Fruit fly (Drosophila melanogaster) whole organism, embryonic: Measurements from ENCODE around the gene Sk1.

Source experiments
- Ada2b ChIP-seq: fragments of 200-800 bp; sonication (Bioruptor generic); IDR thresholded peaks from 2 replicates; pipeline ENCODE4 v1.3.6; 2022; ENCODE audit warnings: missing biosample characterization, missing genetic modification characterization
- Atf3 ChIP-seq: fragments of 200-800 bp; sonication (Bioruptor generic); optimal IDR thresholded peaks from 3 replicates; lab custom pipeline; 2016; ENCODE audit warnings: missing biosample characterization, missing genetic modification characterization
- Bteb2 ChIP-seq: fragments of 200-800 bp; sonication (Bioruptor generic); optimal IDR thresholded peaks from 2 replicates; lab custom pipeline; 2016; ENCODE audit warnings: missing biosample characterization, missing genetic modification characterization
- CG11247 ChIP-seq: fragments of 200-800 bp; sonication (Bioruptor generic); IDR thresholded peaks from 2 replicates; pipeline ENCODE4 v1.3.6; 2022; ENCODE audit warnings: missing biosample characterization, missing genetic modification characterization
- CG12071 ChIP-seq: fragments of 200-800 bp; sonication (Bioruptor generic); optimal IDR thresholded peaks from 3 replicates; lab custom pipeline; 2018; ENCODE audit warnings: missing biosample characterization, mild to moderate bottlenecking, missing genetic modification characterization
- CG12155 ChIP-seq: fragments of 200-800 bp; sonication (Bioruptor generic); optimal IDR thresholded peaks from 3 replicates; lab custom pipeline; 2016; ENCODE audit warnings: missing biosample characterization, missing genetic modification characterization
- CG12942 ChIP-seq: fragments of 200-800 bp; sonication (Bioruptor generic); optimal IDR thresholded peaks from 3 replicates; lab custom pipeline; 2016; ENCODE audit warnings: missing biosample characterization, missing genetic modification characterization
- CG13287 ChIP-seq: fragments of 200-800 bp; sonication (Bioruptor generic); IDR thresholded peaks from 2 replicates; pipeline ENCODE4 v1.3.6; 2022; ENCODE audit warnings: missing biosample characterization, missing genetic modification characterization; ENCODE audit not compliant: partially characterized antibody
- CG15269 ChIP-seq: fragments of 200-800 bp; sonication (Bioruptor generic); optimal IDR thresholded peaks from 2 replicates; lab custom pipeline; 2018; ENCODE audit warnings: missing biosample characterization, mild to moderate bottlenecking, missing genetic modification characterization, moderate library complexity
- CG1529 ChIP-seq: fragments of 200-800 bp; sonication (Bioruptor generic); optimal IDR thresholded peaks from 3 replicates; lab custom pipeline; 2018; ENCODE audit warnings: missing biosample characterization, missing genetic modification characterization
- CG1602 ChIP-seq: fragments of 200-800 bp; sonication (Bioruptor generic); optimal IDR thresholded peaks from 3 replicates; lab custom pipeline; 2016; ENCODE audit warnings: missing biosample characterization, missing genetic modification characterization
- CG1603 ChIP-seq: fragments of 200-800 bp; sonication (Bioruptor generic); optimal IDR thresholded peaks from 2 replicates; lab custom pipeline; 2019; ENCODE audit warnings: missing biosample characterization, mild to moderate bottlenecking, missing genetic modification characterization, moderate library complexity
- CG17186 ChIP-seq: fragments of 200-800 bp; sonication (Bioruptor generic); optimal IDR thresholded peaks from 3 replicates; lab custom pipeline; 2017; ENCODE audit warnings: missing biosample characterization, missing genetic modification reagents, missing genetic modification characterization
- CG18262 ChIP-seq: fragments of 200-800 bp; optimal IDR thresholded peaks from 3 replicates; lab custom pipeline; 2019; ENCODE audit warnings: missing biosample characterization, mild to moderate bottlenecking, missing genetic modification characterization, moderate library complexity
- CG18476 ChIP-seq: fragments of 200-800 bp; sonication (Bioruptor generic); optimal IDR thresholded peaks from 2 replicates; lab custom pipeline; 2016; ENCODE audit warnings: missing biosample characterization, mild to moderate bottlenecking, missing genetic modification characterization
- CG18619 ChIP-seq: fragments of 200-800 bp; sonication (Bioruptor generic); optimal IDR thresholded peaks from 3 replicates; lab custom pipeline; 2017; ENCODE audit warnings: missing biosample characterization, mild to moderate bottlenecking, missing genetic modification characterization
- CG2202 ChIP-seq: fragments of 200-800 bp; sonication (Bioruptor generic); optimal IDR thresholded peaks from 2 replicates; lab custom pipeline; 2018; ENCODE audit warnings: missing biosample characterization, mild to moderate bottlenecking, missing genetic modification characterization
- CG31388 ChIP-seq: fragments of 200-800 bp; sonication (Bioruptor generic); optimal IDR thresholded peaks from 2 replicates; lab custom pipeline; 2016; ENCODE audit warnings: missing biosample characterization, missing genetic modification characterization
- CG32532 ChIP-seq: fragments of 200-800 bp; sonication (Bioruptor generic); IDR thresholded peaks from 2 replicates; pipeline ENCODE4 v1.3.6; 2022; ENCODE audit warnings: missing biosample characterization, missing genetic modification characterization
- CG4424 ChIP-seq: fragments of 200-800 bp; sonication (Bioruptor generic); optimal IDR thresholded peaks from 3 replicates; lab custom pipeline; 2016; ENCODE audit warnings: missing biosample characterization, missing genetic modification characterization
- CG5245 ChIP-seq: fragments of 200-800 bp; sonication (Bioruptor generic); optimal IDR thresholded peaks from 3 replicates; lab custom pipeline; 2016; ENCODE audit warnings: missing biosample characterization, missing genetic modification characterization
- CG8359 ChIP-seq: fragments of 200-800 bp; sonication (Bioruptor generic); optimal IDR thresholded peaks from 2 replicates; lab custom pipeline; 2017; ENCODE audit warnings: missing biosample characterization, mild to moderate bottlenecking, missing genetic modification characterization, borderline replicate concordance
- CG9817 ChIP-seq: fragments of 200-800 bp; sonication (Bioruptor generic); optimal IDR thresholded peaks from 2 replicates; lab custom pipeline; 2018; ENCODE audit warnings: missing biosample characterization, mild to moderate bottlenecking, missing genetic modification characterization, moderate library complexity
- CG9876 ChIP-seq: fragments of 200-800 bp; sonication (Bioruptor generic); optimal IDR thresholded peaks from 2 replicates; lab custom pipeline; 2016; ENCODE audit warnings: missing biosample characterization, missing genetic modification characterization
- Deaf1 ChIP-seq: fragments of 200-800 bp; optimal IDR thresholded peaks from 3 replicates; lab custom pipeline; 2019; ENCODE audit warnings: missing biosample characterization, mild to moderate bottlenecking, missing genetic modification characterization, moderate library complexity
- Dip2 ChIP-seq: fragments of 200-800 bp; sonication (Bioruptor generic); IDR thresholded peaks from 2 replicates; pipeline ENCODE4 v1.3.6; 2022; ENCODE audit warnings: missing biosample characterization, missing genetic modification characterization
- Hmr ChIP-seq: fragments of 200-800 bp; sonication (Bioruptor generic); optimal IDR thresholded peaks from 3 replicates; lab custom pipeline; 2017; ENCODE audit warnings: mild to moderate bottlenecking, missing biosample characterization, missing genetic modification reagents, missing genetic modification characterization
- Meics ChIP-seq: fragments of 200-800 bp; sonication (Bioruptor generic); optimal IDR thresholded peaks from 2 replicates; lab custom pipeline; 2017; ENCODE audit warnings: missing biosample characterization, mild to moderate bottlenecking, missing genetic modification characterization
- NC2β ChIP-seq: fragments of 200-800 bp; sonication (Bioruptor generic); optimal IDR thresholded peaks from 2 replicates; lab custom pipeline; 2016; ENCODE audit warnings: missing biosample characterization, missing genetic modification characterization
- Tbp ChIP-seq: fragments of >200 bp; optimal IDR thresholded peaks from 2 replicates; lab custom pipeline; 2018; ENCODE audit warnings: missing biosample characterization, missing genetic modification characterization
- Vsx1 ChIP-seq: fragments of 200-800 bp; sonication (Bioruptor generic); optimal IDR thresholded peaks from 2 replicates; lab custom pipeline; 2017; ENCODE audit warnings: missing biosample characterization, mild to moderate bottlenecking, missing genetic modification characterization, missing genetic modification reagents
- Xbp1 ChIP-seq: fragments of 200-800 bp; sonication (Bioruptor generic); optimal IDR thresholded peaks from 3 replicates; lab custom pipeline; 2016; ENCODE audit warnings: missing biosample characterization, mild to moderate bottlenecking, missing genetic modification characterization
- ash1 ChIP-seq: fragments of 200-800 bp; sonication (Bioruptor generic); optimal IDR thresholded peaks from 2 replicates; lab custom pipeline; 2018; ENCODE audit warnings: missing biosample characterization, mild to moderate bottlenecking, missing genetic modification characterization
- ato ChIP-seq: fragments of 200-800 bp; sonication (Bioruptor generic); IDR thresholded peaks from 2 replicates; pipeline ENCODE4 v1.3.6; 2022; ENCODE audit warnings: missing biosample characterization, missing genetic modification characterization; ENCODE audit not compliant: partially characterized antibody
- bigmax ChIP-seq: fragments of 200-800 bp; sonication (Bioruptor generic); optimal IDR thresholded peaks from 2 replicates; lab custom pipeline; 2018; ENCODE audit warnings: missing biosample characterization, mild to moderate bottlenecking, missing genetic modification characterization
- bowl ChIP-seq: fragments of 200-800 bp; sonication (Bioruptor generic); IDR thresholded peaks from 2 replicates; pipeline ENCODE4 v1.3.6; 2022; ENCODE audit warnings: missing biosample characterization, missing genetic modification characterization
- dm ChIP-seq: fragments of 200-800 bp; sonication (Bioruptor generic); optimal IDR thresholded peaks from 3 replicates; lab custom pipeline; 2016; ENCODE audit warnings: missing biosample characterization, missing genetic modification characterization
- dpn ChIP-seq, 2 experiments: fragments of 200-800 bp; sonication (Bioruptor generic); optimal IDR thresholded peaks; 3 replicates each; lab custom pipeline; 2016; ENCODE audit warnings: missing biosample characterization in 2 of 2, missing genetic modification characterization in 2 of 2
- hth ChIP-seq: fragments of >200 bp; optimal IDR thresholded peaks from 2 replicates; lab custom pipeline; 2017; ENCODE audit warnings: inconsistent platforms
- kah ChIP-seq: fragments of 200-800 bp; sonication (Bioruptor generic); optimal IDR thresholded peaks from 2 replicates; lab custom pipeline; 2018; ENCODE audit warnings: missing biosample characterization, mild to moderate bottlenecking, missing genetic modification characterization
- lmd ChIP-seq: fragments of 200-800 bp; sonication (Bioruptor generic); IDR thresholded peaks from 2 replicates; pipeline ENCODE4 v1.3.6; 2022; ENCODE audit warnings: missing biosample characterization, missing genetic modification characterization
- luna ChIP-seq: fragments of 200-800 bp; sonication (Bioruptor generic); optimal IDR thresholded peaks from 2 replicates; lab custom pipeline; 2016; ENCODE audit warnings: missing biosample characterization, missing genetic modification characterization
- maf-S ChIP-seq: fragments of 200-800 bp; sonication (Bioruptor generic); optimal IDR thresholded peaks from 2 replicates; lab custom pipeline; 2016; ENCODE audit warnings: missing biosample characterization, missing genetic modification characterization
- mld ChIP-seq: fragments of 200-800 bp; sonication (Bioruptor generic); IDR thresholded peaks from 3 replicates; pipeline ENCODE4 v1.3.6; 2022; ENCODE audit warnings: missing biosample characterization, missing genetic modification characterization; ENCODE audit not compliant: partially characterized antibody
- nerfin-1 ChIP-seq: fragments of 200-800 bp; sonication (Bioruptor generic); optimal IDR thresholded peaks from 3 replicates; lab custom pipeline; 2019; ENCODE audit warnings: missing biosample characterization, mild to moderate bottlenecking, missing genetic modification characterization, moderate library complexity
- nom ChIP-seq: fragments of 200-800 bp; sonication (Bioruptor generic); optimal IDR thresholded peaks from 2 replicates; lab custom pipeline; 2017; ENCODE audit warnings: missing biosample characterization, missing genetic modification characterization, mild to moderate bottlenecking, moderate library complexity, missing genetic modification reagents
- prd ChIP-seq, 3 experiments: fragments of >200 bp in 2 of 3; fragments of 200-800 bp in 1 of 3; sonication (Bioruptor generic) in 1 of 3; optimal IDR thresholded peaks in 2 of 3; IDR thresholded peaks in 1 of 3; 2 replicates in 2 of 3; 3 replicates in 1 of 3; pipeline versions ENCODE4 v1.3.6 to Lab custom; 2017 to 2022; ENCODE audit warnings: missing biosample characterization in 1 of 3, missing genetic modification characterization in 1 of 3
- repo ChIP-seq: fragments of 200-800 bp; sonication (Bioruptor generic); optimal IDR thresholded peaks from 2 replicates; lab custom pipeline; 2016; ENCODE audit warnings: missing biosample characterization, missing genetic modification characterization
- twi ChIP-seq: fragments of 200-800 bp; optimal IDR thresholded peaks from 2 replicates; lab custom pipeline; 2019; ENCODE audit warnings: missing biosample characterization, mild to moderate bottlenecking, missing genetic modification characterization, moderate library complexity
- usp ChIP-seq: fragments of >200 bp; optimal IDR thresholded peaks from 2 replicates; lab custom pipeline; 2017; ENCODE audit warnings: missing biosample characterization, missing genetic modification characterization

Sk1 gene

dm6 chrX:11423277-11423717 is 19.0 kb upstream of the Sk1 start (continued):
- TF ChIP-seq CG1602 (peak; percentile 79), CG17186 (GFP tag; lab: Kevin White, UChicago) (no peak), maf-S (GFP tag; lab: Kevin White, UChicago) (peak; percentile 86), dpn (GFP tag; optimal IDR thresholded peaks at IDR 0.05; lab: Kevin White, UChicago) (peak; percentile 92 to 93), Bteb2 (GFP tag; lab: Kevin White, UChicago) (peak; percentile 84), CG1603 (tag; lab: Kevin White, UChicago) (peak; percentile 89), CG1529 (peak; percentile 66), prd (optimal IDR thresholded peaks at IDR 0.05; lab: Kevin White, UChicago) (no peak), prd (GFP tag; IDR thresholded peaks at IDR 0.05; lab: Robert Waterston, UW) (peak; percentile 91), Meics (GFP tag; lab: Kevin White, UChicago) (peak; percentile 93), NC2β (peak; percentile 78), usp (GFP tag; lab: Kevin White, UChicago) (no peak), CG18262 (tag; lab: Kevin White, UChicago) (peak; percentile 79), CG18476 (peak; percentile 84), lmd (GFP tag; lab: Robert Waterston, UW) (peak; percentile 92), twi (tag; lab: Kevin White, UChicago) (peak; percentile 54), CG12071 (GFP tag; lab: Kevin White, UChicago) (peak; percentile 87), CG12942 (peak; percentile 86), Vsx1 (peak; percentile 65), CG15269 (tag; lab: Kevin White, UChicago) (peak; percentile 94), CG2202 (tag; lab: Kevin White, UChicago) (peak; percentile 2), CG4424 (GFP tag; lab: Kevin White, UChicago) (peak; percentile 90), CG5245 (peak; percentile 82), CG9817 (tag; lab: Kevin White, UChicago) (peak; percentile 85), Tbp (GFP tag; lab: Kevin White, UChicago) (no peak), CG31388 (GFP tag; lab: Kevin White, UChicago) (peak; percentile 60), Deaf1 (tag; lab: Kevin White, UChicago) (peak; percentile 67), luna (GFP tag; lab: Kevin White, UChicago) (peak; percentile 73), nom (GFP tag; lab: Kevin White, UChicago) (no peak), Xbp1 (peak; percentile 91), CG13287 (GFP tag; lab: Robert Waterston, UW) (no peak), dm (peak; percentile 80), CG9876 (GFP tag; lab: Kevin White, UChicago) (peak; percentile 80), ato (GFP tag; lab: Robert Waterston, UW) (no peak), mld (no peak), CG11247 (GFP tag; lab: Robert Waterston, UW) (peak; percentile 88), bowl (GFP tag; lab: Robert Waterston, UW) (peak; percentile 77), Atf3 (GFP tag; lab: Kevin White, UChicago) (peak; percentile 74), bigmax (GFP tag; lab: Kevin White, UChicago) (no peak), CG32532 (GFP tag; lab: Robert Waterston, UW) (peak; percentile 92), CG18619 (GFP tag; lab: Kevin White, UChicago) (peak; percentile 85), Hmr (peak; percentile 95), ash1 (GFP tag; lab: Kevin White, UChicago) (no peak), repo (GFP tag; lab: Kevin White, UChicago) (peak; percentile 85), CG12155 (GFP tag; lab: Kevin White, UChicago) (peak; percentile 79), CG8359 (GFP tag; lab: Kevin White, UChicago) (peak; percentile 32), hth (lab: Kevin White, UChicago) (no peak), kah (GFP tag; lab: Kevin White, UChicago) (peak; percentile 65), Dip2 (no peak), nerfin-1 (tag; lab: Kevin White, UChicago) (peak; percentile 65), Ada2b (GFP tag; lab: Robert Waterston, UW) (peak; percentile 92)
